Fruit fly (Drosophila melanogaster) Kc167 (cell line): ENCODE data around the gene CG9698.

Experiments used
- Myc ChIP-seq: fragments of >200 bp; optimal IDR thresholded peaks from 2 replicates; lab custom pipeline; 2017; ENCODE audit warnings: missing external identifiers
- Sin3A ChIP-seq: fragments of >200 bp; optimal IDR thresholded peaks from 2 replicates; lab custom pipeline; 2018; ENCODE audit warnings: missing external identifiers
- h ChIP-seq: fragments of >200 bp; optimal IDR thresholded peaks from 3 replicates; lab custom pipeline; 2018; ENCODE audit warnings: missing external identifiers
- insv ChIP-seq: fragments of >200 bp; optimal IDR thresholded peaks from 3 replicates; lab custom pipeline; 2018; ENCODE audit warnings: missing external identifiers
- psq ChIP-seq: fragments of >200 bp; optimal IDR thresholded peaks from 2 replicates; lab custom pipeline; 2017; ENCODE audit warnings: missing external identifiers
- ttk ChIP-seq: sonication (Bioruptor generic); optimal IDR thresholded peaks from 2 replicates; lab custom pipeline; 2017; ENCODE audit warnings: missing external identifiers

CG9698 gene

dm6 chr3R:30529570-30529969 lies 15.0 kb downstream of the CG9698 start:
- no peak for TF ChIP-seq Myc (lab: Kevin White, UChicago)
- no peak for TF ChIP-seq Sin3A (lab: Kevin White, UChicago)
- TF ChIP-seq h = no peak
- TF ChIP-seq insv (lab: Kevin White, UChicago) = no peak
- TF ChIP-seq psq (lab: Kevin White, UChicago) = no peak

- TF ChIP-seq insv (lab: Kevin White, UChicago) (no peak), Sin3A (lab: Kevin White, UChicago) (no peak), h (no peak), psq (lab: Kevin White, UChicago) (no peak), Myc (lab: Kevin White, UChicago) (no peak), ttk (lab: Kevin White, UChicago) (no peak)
These were observed 16.6 kb downstream of the CG9698 start for dm6 chr3R:30531129-30531708.

DNA sequence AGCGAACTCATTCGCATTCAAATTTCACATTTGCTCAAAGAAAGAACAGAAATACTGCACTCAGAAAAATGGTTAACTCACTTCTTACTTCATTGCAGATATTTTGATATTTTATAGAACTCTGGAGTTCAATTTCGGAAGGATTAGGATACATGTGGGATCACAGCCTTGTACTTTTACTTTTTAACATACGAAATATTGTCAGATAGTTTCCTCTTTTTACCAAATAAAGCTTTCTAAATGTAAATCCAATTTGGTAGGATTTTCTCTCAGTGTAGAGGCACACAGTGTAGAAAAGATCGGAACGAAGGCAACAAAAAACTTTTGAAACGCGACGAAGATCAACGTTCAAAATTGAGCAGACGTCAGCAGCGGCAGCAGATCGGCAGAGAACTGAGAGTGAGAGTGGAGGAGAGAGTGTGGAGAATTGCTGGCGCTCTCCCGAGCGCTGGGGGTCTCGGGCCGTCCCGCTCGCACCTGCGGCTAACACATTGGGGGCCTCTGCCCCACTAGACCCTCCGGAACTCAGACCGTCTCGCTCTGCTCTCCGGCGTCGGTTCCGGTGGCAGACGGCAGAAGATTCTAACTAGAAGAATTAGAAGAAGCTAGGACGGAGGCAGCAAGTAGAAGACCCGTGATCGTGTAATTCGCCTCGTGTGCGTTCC lies 17.5 kb downstream of the CG9698 start, which contains the start of gene tmod:
tmod (plus strand) TSS at position 619 of the 665 bp plus-strand sequence.
- no peak for TF ChIP-seq Myc (lab: Kevin White, UChicago)
- no peak for TF ChIP-seq ttk (lab: Kevin White, UChicago)
- TF ChIP-seq psq (lab: Kevin White, UChicago) = no peak
- TF ChIP-seq insv (lab: Kevin White, UChicago) = no peak
- TF ChIP-seq h = no peak
- TF ChIP-seq Sin3A (lab: Kevin White, UChicago) = no peak

- TF ChIP-seq Sin3A (lab: Kevin White, UChicago) = no peak
These were observed 19.9 kb downstream of the CG9698 start for dm6 chr3R:30534444-30534843.

dm6 chr3R:30536432-30536831 lies 21.9 kb downstream of the CG9698 start:
- no peak for TF ChIP-seq Myc (lab: Kevin White, UChicago)
- TF ChIP-seq ttk (lab: Kevin White, UChicago) = no peak
- no peak for TF ChIP-seq insv (lab: Kevin White, UChicago)
- TF ChIP-seq Sin3A (lab: Kevin White, UChicago) = no peak
- no peak for TF ChIP-seq h
- TF ChIP-seq psq (lab: Kevin White, UChicago) = no peak

DNA sequence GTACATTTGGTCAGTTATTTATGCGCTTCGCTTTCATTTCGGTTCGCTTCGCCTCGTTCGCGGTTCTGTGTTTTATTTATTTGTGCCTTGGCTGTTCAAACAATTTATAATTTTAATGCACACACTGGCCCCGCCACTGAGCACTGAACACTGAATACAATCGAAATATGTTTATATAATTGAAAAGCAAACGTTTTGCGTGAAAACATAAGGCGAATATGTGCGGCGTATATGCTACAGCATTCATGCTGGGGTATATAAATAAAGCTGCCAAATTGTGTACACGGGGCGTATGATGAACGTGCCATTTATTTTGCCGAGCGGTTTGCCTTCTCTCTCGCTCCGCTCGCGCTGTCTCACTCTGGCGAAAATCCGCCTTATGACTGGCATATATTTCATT lies 22.3 kb downstream of the CG9698 start:
- no peak for TF ChIP-seq Myc (lab: Kevin White, UChicago)
- no peak for TF ChIP-seq Sin3A (lab: Kevin White, UChicago)

dm6 chr3R:30540196-30540595 lies 25.6 kb downstream of the CG9698 start:
- no peak for TF ChIP-seq Sin3A (lab: Kevin White, UChicago)
- TF ChIP-seq ttk (lab: Kevin White, UChicago) = no peak
- no peak for TF ChIP-seq Myc (lab: Kevin White, UChicago)
- TF ChIP-seq h = no peak
- TF ChIP-seq psq (lab: Kevin White, UChicago) = no peak
- no peak for TF ChIP-seq insv (lab: Kevin White, UChicago)

DNA sequence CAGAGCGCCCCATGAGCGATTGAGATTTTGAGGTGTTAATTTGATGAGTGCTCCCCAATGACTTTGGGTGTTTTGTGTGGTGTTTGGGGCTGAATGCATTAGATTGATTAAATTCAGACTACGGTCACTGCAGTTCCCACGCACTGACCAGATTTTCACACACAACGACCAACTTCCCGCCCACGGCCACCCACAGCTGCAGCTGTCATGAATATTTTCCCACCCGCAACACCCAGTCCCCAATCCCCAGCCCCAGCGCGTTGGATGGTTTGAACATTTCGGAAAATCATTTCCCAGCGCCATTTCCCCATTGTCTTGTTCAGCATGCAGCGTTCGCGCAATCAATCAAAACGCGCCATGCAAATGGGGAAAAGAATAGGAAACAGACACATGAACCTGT lies 26.9 kb downstream of the CG9698 start:
- TF ChIP-seq insv (lab: Kevin White, UChicago) = no peak
- no peak for TF ChIP-seq ttk (lab: Kevin White, UChicago)
- no peak for TF ChIP-seq Sin3A (lab: Kevin White, UChicago)
- TF ChIP-seq h = no peak
- no peak for TF ChIP-seq psq (lab: Kevin White, UChicago)
- TF ChIP-seq Myc (lab: Kevin White, UChicago) = no peak

DNA sequence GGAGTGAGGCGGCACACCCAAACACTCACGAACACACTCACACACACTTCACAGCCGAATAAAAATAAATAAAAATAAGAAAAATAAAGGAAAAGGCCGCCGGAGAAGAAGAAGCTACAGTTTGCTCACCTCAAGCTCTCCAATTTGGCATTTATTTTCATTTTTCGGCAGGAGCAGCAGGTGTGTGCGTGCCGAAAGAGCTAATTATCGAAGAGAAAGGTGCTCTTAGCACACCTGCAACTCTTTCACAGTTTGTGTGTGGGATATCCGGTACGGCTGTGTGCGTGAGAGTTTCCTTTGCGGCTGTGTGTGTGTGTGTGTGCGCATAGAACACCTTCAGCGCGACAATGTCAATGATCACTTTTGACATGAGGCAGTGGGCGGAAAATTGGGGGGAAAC lies 30.4 kb downstream of the CG9698 start:
- no peak for TF ChIP-seq psq (lab: Kevin White, UChicago)
- no peak for TF ChIP-seq insv (lab: Kevin White, UChicago)
- TF ChIP-seq Myc (lab: Kevin White, UChicago) = no peak
- TF ChIP-seq ttk (lab: Kevin White, UChicago) = no peak
- TF ChIP-seq h = no peak
- no peak for TF ChIP-seq Sin3A (lab: Kevin White, UChicago)

DNA sequence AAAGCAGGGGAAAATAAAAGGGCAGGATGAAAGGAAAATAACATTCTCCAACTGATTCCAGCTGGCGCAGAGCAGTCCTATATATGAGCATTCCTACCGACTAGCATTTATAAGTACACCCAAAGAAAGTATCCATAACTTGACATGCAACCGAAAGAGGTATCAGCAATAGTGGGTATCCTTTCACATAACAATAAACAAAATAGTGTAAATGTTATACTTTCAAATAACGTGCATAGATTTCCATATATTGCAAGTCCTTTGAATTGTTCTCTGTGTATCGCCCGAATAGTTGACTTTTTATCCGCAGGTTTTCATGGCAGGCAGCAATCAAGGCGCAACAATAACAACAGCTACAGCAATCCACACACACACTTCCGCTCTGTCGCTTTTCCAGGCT lies 35.5 kb downstream of the CG9698 start:
- TF ChIP-seq psq (lab: Kevin White, UChicago) = no peak
- no peak for TF ChIP-seq Myc (lab: Kevin White, UChicago)
- no peak for TF ChIP-seq ttk (lab: Kevin White, UChicago)
- TF ChIP-seq Sin3A (lab: Kevin White, UChicago) = no peak
- no peak for TF ChIP-seq h
- TF ChIP-seq insv (lab: Kevin White, UChicago) = no peak

DNA sequence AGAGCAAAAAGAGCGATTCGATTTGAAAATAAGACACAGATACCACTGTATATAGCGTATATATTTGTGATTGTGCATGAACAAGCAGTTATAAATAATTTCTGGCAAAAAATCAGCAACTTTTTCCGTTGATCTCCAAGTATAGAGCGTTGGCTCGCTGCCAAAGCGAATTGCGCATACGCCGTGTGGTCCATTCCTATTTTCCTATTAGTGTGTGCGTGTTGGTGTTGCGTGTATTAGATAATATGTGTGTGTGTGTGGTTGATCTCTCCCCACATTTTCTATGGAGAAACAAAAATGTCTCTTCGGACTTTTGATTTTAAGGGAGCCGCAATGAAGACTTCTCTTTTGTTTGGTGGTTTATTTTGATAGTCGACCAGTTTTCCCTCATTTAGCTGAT lies 38.0 kb downstream of the CG9698 start:
- TF ChIP-seq ttk (lab: Kevin White, UChicago) (no peak), h (no peak), psq (lab: Kevin White, UChicago) (no peak), insv (lab: Kevin White, UChicago) (no peak), Sin3A (lab: Kevin White, UChicago) (no peak), Myc (lab: Kevin White, UChicago) (no peak)

dm6 chr3R:30560070-30560469 lies 45.5 kb downstream of the CG9698 start, which contains the start of gene CG34155:
Gene CG34155 (minus strand): TSS chr3R:30560199.
- TF ChIP-seq insv (lab: Kevin White, UChicago) (no peak), ttk (lab: Kevin White, UChicago) (no peak), Myc (lab: Kevin White, UChicago) (no peak), Sin3A (lab: Kevin White, UChicago) (no peak), psq (lab: Kevin White, UChicago) (no peak), h (no peak)
